Worm (Caenorhabditis elegans) whole organism, L3 larva: ENCODE measurements around the gene Y53F4A.2.

Source experiments
- lin-39 ChIP-seq: fragments of 150-350 bp; optimal IDR thresholded peaks from 2 replicates; lab custom pipeline; 2018; ENCODE audit warnings: missing biosample characterization, missing genetic modification reagents, missing genetic modification characterization
- nhr-12 ChIP-seq: fragments of 150-350 bp; optimal IDR thresholded peaks from 2 replicates; lab custom pipeline; 2014; ENCODE audit warnings: missing biosample characterization, missing genetic modification characterization
- pha-4 ChIP-seq: fragments of 150-350 bp; optimal IDR thresholded peaks from 2 replicates; lab custom pipeline; 2014; ENCODE audit warnings: missing biosample characterization, missing genetic modification reagents, missing genetic modification characterization
- unc-39 ChIP-seq: sonication (generic microtip); optimal IDR thresholded peaks from 4 replicates; lab custom pipeline; 2017; ENCODE audit warnings: missing biosample characterization, missing genetic modification characterization

DNA sequence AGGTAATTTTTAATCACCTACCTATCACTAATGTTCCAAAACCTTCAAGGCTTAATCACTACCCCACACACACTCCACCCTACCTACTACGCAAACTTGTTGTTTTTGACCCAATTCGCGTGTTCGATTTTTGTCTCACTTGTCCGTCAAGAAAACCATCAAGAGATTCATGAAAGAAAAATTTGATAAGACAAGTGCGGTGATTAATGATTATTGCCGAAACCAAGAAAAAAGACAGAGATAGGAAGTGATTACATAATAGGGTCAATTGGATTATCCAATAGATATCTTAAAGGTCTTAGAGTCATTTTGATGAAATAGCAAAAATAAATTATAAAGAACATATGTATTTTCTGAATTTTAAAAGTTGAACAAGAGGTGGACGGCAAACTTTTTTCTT lies 32.7 kb downstream of the Y53F4A.2 start:
- TF ChIP-seq lin-39 (tag; lab: Kevin White, UChicago): no peak
- no peak for TF ChIP-seq unc-39 (tag; lab: Kevin White, UChicago)
- TF ChIP-seq pha-4 (tag; lab: Kevin White, UChicago): no peak
- TF ChIP-seq nhr-12 (tag; lab: Kevin White, UChicago): no peak
